Worm (Caenorhabditis elegans): ENCODE results near the gene sru-21.
"Not testable (repeated sequence)": the region's sequence is repeated elsewhere in the genome, so short reads cannot be mapped to it uniquely, and the experiment has no call there.

sru-21 gene

DNA sequence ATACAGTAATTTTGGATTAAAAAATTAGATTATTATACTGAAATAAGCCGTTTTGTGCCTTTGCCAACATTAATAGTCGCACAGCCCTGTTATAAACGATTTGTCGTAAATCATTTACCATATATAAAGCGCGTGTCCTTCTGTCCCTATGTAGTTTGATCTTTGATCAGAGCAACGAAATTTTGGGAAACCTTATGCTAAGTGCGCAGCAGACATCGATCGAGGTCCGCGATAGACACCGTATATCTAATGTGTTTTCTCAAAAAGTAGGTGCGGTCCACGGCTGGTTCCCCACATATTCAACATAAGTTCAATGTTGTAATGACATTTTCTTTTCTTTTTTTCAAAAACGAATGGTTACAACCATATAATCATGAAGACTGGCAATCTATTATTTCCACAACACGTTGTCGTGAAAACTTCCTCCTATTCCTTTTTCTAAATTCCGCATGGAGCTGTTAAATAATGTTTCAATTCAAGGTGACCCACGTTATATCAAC, 38.0 kb upstream of the sru-21 start, which contains the start of gene sru-9:
TSS of gene sru-9 (plus strand) at position 450 of the 500 bp plus-strand sequence.
- TF ChIP-seq ama-1 (optimal IDR thresholded peaks at IDR 0.05); nhr-28 (tag; optimal IDR thresholded peaks at IDR 0.05); nhr-11 (tag; optimal IDR thresholded peaks at IDR 0.05): not testable (repeated sequence)

DNA sequence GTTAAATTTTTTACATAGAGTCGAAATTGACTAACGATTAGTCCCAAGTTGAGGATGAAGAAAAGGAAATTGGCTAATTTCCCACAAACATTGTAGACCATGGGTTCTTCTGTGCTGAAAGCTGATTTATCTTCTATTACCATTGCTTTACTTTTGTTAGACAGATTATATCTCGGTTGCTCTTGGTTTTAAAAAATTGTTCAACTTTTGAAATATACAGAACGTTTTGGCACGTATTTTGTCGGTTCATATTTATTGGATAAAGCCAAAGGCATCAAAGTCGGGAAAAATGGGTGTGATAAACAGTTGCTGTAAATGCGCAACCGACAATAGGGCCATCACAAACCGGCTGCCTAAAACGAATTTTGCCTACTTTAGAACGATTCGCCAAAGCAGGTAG, 34.9 kb upstream of the sru-21 start, which contains the start of gene tsp-5:
TSS of gene tsp-5 (minus strand) at position 101 of the 400 bp plus-strand sequence.
- TF ChIP-seq sea-2 (GFP tag; optimal IDR thresholded peaks at IDR 0.05) (no peak), nhr-43 (tag; optimal IDR thresholded peaks at IDR 0.05; ENCODE audit: poor library complexity, severe bottlenecking) (no peak), ama-1 (optimal IDR thresholded peaks at IDR 0.05) (no peak), nhr-23 (tag; optimal IDR thresholded peaks at IDR 0.05) (no peak), nhr-237 (tag; optimal IDR thresholded peaks at IDR 0.05) (no peak), snpc-4 (tag; optimal IDR thresholded peaks at IDR 0.05) (no peak), lsy-12 (tag; optimal IDR thresholded peaks at IDR 0.05) (no peak), nhr-12 (tag; optimal IDR thresholded peaks at IDR 0.05) (no peak), skn-1 (tag; optimal IDR thresholded peaks at IDR 0.05) (no peak), mml-1 (tag; optimal IDR thresholded peaks at IDR 0.05) (no peak), ztf-4 (tag; optimal IDR thresholded peaks at IDR 0.05) (no peak)

DNA sequence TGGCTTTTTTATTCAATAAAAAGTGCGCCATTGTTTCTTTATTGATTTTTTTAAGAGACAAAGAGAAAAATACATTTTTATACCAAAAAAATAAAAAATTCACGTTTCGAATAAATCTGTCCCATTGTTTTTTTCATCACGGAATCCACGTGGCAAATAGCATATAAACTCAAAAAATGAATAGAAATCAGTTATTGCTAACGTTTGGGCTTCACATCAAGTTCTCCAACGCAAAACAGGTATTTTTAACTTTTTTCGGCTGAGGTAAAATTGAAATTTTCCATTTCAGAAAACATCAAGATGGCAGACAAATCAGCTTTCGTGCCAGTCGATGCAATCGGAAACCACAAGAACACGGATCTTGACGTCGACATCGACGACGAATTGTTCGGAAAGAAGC, 33.2 kb upstream of the sru-21 start, which contains the start of gene Y45F10B.3:
TSS of gene Y45F10B.3 (plus strand) at position 301 of the 400 bp plus-strand sequence.
- no peak for TF ChIP-seq ama-1 (optimal IDR thresholded peaks at IDR 0.05)
- no peak for TF ChIP-seq lsy-12 (tag; optimal IDR thresholded peaks at IDR 0.05)
- TF ChIP-seq daf-12 (tag; optimal IDR thresholded peaks at IDR 0.05), result no peak
- no peak for TF ChIP-seq fkh-2 (tag; optimal IDR thresholded peaks at IDR 0.05)
- TF ChIP-seq nhr-77 (tag; optimal IDR thresholded peaks at IDR 0.05), result no peak
- TF ChIP-seq unc-62 (GFP tag; optimal IDR thresholded peaks at IDR 0.05), result no peak
- TF ChIP-seq hmg-11 (tag; optimal IDR thresholded peaks at IDR 0.05), result no peak
- TF ChIP-seq nhr-76 (tag; optimal IDR thresholded peaks at IDR 0.05), result no peak
- no peak for TF ChIP-seq unc-39 (tag; optimal IDR thresholded peaks at IDR 0.05)
- no peak for TF ChIP-seq nhr-67 (tag; optimal IDR thresholded peaks at IDR 0.05)
- TF ChIP-seq elt-3 (tag; optimal IDR thresholded peaks at IDR 0.05), result no peak
- no peak for TF ChIP-seq nhr-12 (tag; optimal IDR thresholded peaks at IDR 0.05)
- no peak for TF ChIP-seq ceh-82 (tag; optimal IDR thresholded peaks at IDR 0.05)
- no peak for TF ChIP-seq ceh-16 (tag; optimal IDR thresholded peaks at IDR 0.05)

DNA sequence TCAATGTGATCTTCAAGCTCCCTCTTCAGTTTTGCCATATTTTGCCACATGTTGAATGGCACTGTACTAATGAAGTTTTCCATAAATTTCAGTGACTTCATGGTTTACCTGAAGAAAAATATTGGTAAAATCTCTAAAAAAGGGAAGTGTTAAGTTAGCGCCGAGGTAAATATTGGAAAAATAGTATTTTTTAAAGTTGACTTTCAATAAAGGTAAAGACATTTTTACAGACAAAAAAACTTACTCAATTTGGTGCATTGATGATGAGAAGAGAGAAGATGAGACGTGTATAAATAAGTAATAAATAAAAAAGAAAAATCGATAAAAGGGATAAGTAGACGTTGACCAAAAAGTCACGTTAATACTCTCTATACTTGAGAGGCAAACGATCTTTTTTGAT, 28.8 kb upstream of the sru-21 start, which contains the start of gene Y45F10B.9:
TSS of gene Y45F10B.9 (minus strand) at position 101 of the 400 bp plus-strand sequence.
- TF ChIP-seq mdl-1 (tag; optimal IDR thresholded peaks at IDR 0.05); unc-39 (tag; optimal IDR thresholded peaks at IDR 0.05); nfya-1 (tag; optimal IDR thresholded peaks at IDR 0.05; ENCODE audit: insufficient read depth): not testable (repeated sequence)

DNA sequence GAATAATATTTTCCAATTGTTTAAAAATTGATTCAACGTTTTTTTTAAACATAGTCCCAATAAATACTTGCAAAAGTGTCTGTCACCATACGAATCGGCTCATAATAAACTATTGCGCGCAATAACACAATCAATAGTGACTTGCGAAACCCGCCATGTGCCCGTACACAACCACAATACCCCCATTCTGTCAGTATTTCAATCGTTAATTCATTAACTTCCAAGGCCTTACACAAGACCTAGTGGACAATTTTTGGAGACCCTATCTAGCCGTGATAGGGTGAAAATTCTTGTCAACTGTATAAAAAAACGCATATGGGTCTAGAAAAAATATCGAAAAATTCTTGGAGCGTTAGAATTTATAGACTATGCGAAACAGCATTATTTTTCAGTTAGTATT, 25.9 kb upstream of the sru-21 start:
- no peak for TF ChIP-seq ceh-82 (tag; optimal IDR thresholded peaks at IDR 0.05)
- TF ChIP-seq snpc-4 (tag; optimal IDR thresholded peaks at IDR 0.05), result peak; percentile 70

DNA sequence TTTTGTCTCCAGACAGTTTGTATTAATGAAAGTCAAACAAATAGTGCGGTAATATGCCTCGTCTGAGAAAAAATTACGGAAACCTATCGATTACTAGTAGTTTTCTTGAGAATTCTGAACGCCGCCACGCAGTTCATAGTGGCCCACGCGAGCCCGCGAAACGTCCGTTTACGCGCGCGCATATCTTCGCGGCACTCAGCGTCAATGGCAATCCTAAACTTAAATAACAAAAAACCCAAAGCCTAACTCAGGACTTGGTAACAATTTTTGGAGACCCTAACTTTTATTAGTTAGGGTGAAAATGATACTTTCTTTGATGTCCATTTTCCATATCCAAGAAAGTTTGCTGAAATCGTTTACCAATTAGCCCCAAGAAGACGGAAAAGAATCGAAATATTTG, 25.1 kb upstream of the sru-21 start:
- TF ChIP-seq ceh-82 (tag; optimal IDR thresholded peaks at IDR 0.05) (no peak), snpc-4 (tag; optimal IDR thresholded peaks at IDR 0.05) (peak; percentile 40), hmg-11 (tag; optimal IDR thresholded peaks at IDR 0.05) (no peak), mdl-1 (tag; optimal IDR thresholded peaks at IDR 0.05) (no peak), lin-15B (tag; optimal IDR thresholded peaks at IDR 0.05) (no peak), elt-1 (tag; optimal IDR thresholded peaks at IDR 0.05) (no peak), nhr-25 (tag; optimal IDR thresholded peaks at IDR 0.05) (no peak)

DNA sequence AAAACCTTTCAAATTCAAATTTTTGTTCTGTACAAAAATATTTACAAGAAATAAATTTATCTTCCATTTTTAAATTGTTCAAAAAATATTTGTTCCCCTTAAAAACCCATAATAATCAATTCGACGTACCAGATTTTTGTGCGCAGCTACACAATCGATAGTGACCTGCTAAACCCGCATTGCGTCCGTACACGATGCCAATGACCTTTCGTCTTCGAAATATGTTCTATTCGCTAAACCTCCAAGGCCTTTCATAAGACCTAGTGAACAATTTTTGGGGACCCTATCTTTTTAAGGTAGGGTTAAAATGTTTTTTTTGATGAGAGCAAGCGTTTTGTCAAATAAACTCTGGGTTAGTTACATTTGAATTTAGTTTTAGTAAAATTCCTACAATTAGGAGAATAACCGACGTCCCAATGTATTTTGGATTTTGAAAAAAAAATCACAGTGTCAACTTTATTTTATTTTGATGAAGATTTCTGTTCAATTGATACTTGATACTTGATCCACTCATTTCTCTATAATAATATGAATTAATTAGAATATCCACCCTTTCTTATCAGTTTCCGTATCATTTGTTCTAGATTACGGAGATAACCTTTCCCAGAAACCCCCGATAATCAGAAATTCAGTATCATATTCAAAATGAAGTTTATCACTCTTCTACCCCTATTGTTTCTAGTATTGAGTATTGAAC, 24.4 kb upstream of the sru-21 start, which contains the start of gene Y45F10B.59:
TSS of gene Y45F10B.59 (plus strand) at position 647 of the 697 bp plus-strand sequence.
- TF ChIP-seq sea-2 (GFP tag; optimal IDR thresholded peaks at IDR 0.05), result no peak
- no peak for TF ChIP-seq mdl-1 (tag; optimal IDR thresholded peaks at IDR 0.05)
- peak; percentile 6 for TF ChIP-seq snpc-4 (tag; optimal IDR thresholded peaks at IDR 0.05)
- no peak for TF ChIP-seq nhr-28 (tag; optimal IDR thresholded peaks at IDR 0.05)
- TF ChIP-seq elt-1 (tag; optimal IDR thresholded peaks at IDR 0.05), result no peak
- TF ChIP-seq unc-62 (GFP tag; optimal IDR thresholded peaks at IDR 0.05), result no peak
- no peak for TF ChIP-seq ZK546.5 (tag; optimal IDR thresholded peaks at IDR 0.05)
- no peak for TF ChIP-seq nhr-23 (tag; optimal IDR thresholded peaks at IDR 0.05)
